Worm (Caenorhabditis elegans) whole organism, early embryonic: Measurements from ENCODE around the gene ubc-6.

Experiments
- B0310.2 ChIP-seq: sonication (generic microtip); optimal IDR thresholded peaks from 2 replicates; lab custom pipeline; 2016; ENCODE audit warnings: mild to moderate bottlenecking, missing genetic modification characterization, missing compliant biosample characterization
- F13C5.2 ChIP-seq: sonication (generic microtip); optimal IDR thresholded peaks from 2 replicates; lab custom pipeline; 2017; ENCODE audit warnings: mild to moderate bottlenecking, missing genetic modification characterization, inconsistent platforms, missing compliant biosample characterization
- aly-1 ChIP-seq: sonication (generic microtip); optimal IDR thresholded peaks from 2 replicates; lab custom pipeline; 2016; ENCODE audit warnings: missing genetic modification characterization, missing compliant biosample characterization
- ama-1 ChIP-seq: fragments of 150-350 bp; optimal IDR thresholded peaks from 2 replicates; lab custom pipeline; 2014
- ceh-13 ChIP-seq: fragments of 200-800 bp; sonication (Bioruptor generic); optimal IDR thresholded peaks from 2 replicates; lab custom pipeline; 2018; ENCODE audit warnings: mild to moderate bottlenecking, missing genetic modification characterization, missing compliant biosample characterization
- ceh-36 ChIP-seq: sonication (generic microtip); optimal IDR thresholded peaks from 2 replicates; lab custom pipeline; 2016; ENCODE audit warnings: missing genetic modification characterization, inconsistent platforms, missing compliant biosample characterization
- ets-7 ChIP-seq: sonication (generic microtip); optimal IDR thresholded peaks from 2 replicates; lab custom pipeline; 2016; ENCODE audit warnings: missing genotype, missing genetic modification characterization, missing compliant biosample characterization
- flt-1 ChIP-seq: fragments of 200-800 bp; sonication (Bioruptor generic); IDR thresholded peaks from 2 replicates; pipeline ENCODE4 v1.3.6; 2022; ENCODE audit warnings: missing genetic modification characterization, missing compliant biosample characterization
- hmbx-1 ChIP-seq: sonication (generic microtip); optimal IDR thresholded peaks from 2 replicates; lab custom pipeline; 2016; ENCODE audit warnings: mild to moderate bottlenecking, missing genetic modification characterization, missing compliant biosample characterization
- hmg-4 ChIP-seq: fragments of 200-800 bp; sonication (Bioruptor generic); optimal IDR thresholded peaks from 2 replicates; lab custom pipeline; 2018; ENCODE audit warnings: mild to moderate bottlenecking, missing genetic modification characterization, missing compliant biosample characterization
- hnd-1 ChIP-seq: sonication (generic microtip); optimal IDR thresholded peaks from 2 replicates; lab custom pipeline; 2016; ENCODE audit warnings: missing genetic modification characterization, missing compliant biosample characterization
- pes-1 ChIP-seq: fragments of 200-800 bp; sonication (Bioruptor generic); IDR thresholded peaks from 2 replicates; pipeline ENCODE4 v1.3.6; 2022; ENCODE audit warnings: missing genetic modification reagents, missing genetic modification characterization, missing compliant biosample characterization
- scrt-1 ChIP-seq: fragments of 200-800 bp; sonication (Bioruptor generic); IDR thresholded peaks from 2 replicates; pipeline ENCODE4 v1.3.6; 2022; ENCODE audit warnings: missing genetic modification characterization, missing compliant biosample characterization
- sea-1 ChIP-seq: fragments of 200-800 bp; sonication (Bioruptor generic); conservative IDR thresholded peaks from 2 replicates; pipeline ENCODE4 v1.3.6; 2022; ENCODE audit warnings: missing genetic modification characterization, missing compliant biosample characterization
- tbx-11 ChIP-seq: fragments of 200-800 bp; sonication (Bioruptor generic); IDR thresholded peaks from 2 replicates; pipeline ENCODE4 v1.3.6; 2022; ENCODE audit warnings: missing genetic modification characterization, missing compliant biosample characterization
- tbx-37 ChIP-seq: fragments of 200-800 bp; sonication (Bioruptor generic); conservative IDR thresholded peaks from 2 replicates; pipeline ENCODE4 v1.3.6; 2022; ENCODE audit warnings: missing genetic modification reagents, missing genetic modification characterization, missing compliant biosample characterization
- tra-4 ChIP-seq: sonication (generic microtip); optimal IDR thresholded peaks from 2 replicates; lab custom pipeline; 2017; ENCODE audit warnings: missing genetic modification characterization, missing compliant biosample characterization

ubc-6 gene

DNA sequence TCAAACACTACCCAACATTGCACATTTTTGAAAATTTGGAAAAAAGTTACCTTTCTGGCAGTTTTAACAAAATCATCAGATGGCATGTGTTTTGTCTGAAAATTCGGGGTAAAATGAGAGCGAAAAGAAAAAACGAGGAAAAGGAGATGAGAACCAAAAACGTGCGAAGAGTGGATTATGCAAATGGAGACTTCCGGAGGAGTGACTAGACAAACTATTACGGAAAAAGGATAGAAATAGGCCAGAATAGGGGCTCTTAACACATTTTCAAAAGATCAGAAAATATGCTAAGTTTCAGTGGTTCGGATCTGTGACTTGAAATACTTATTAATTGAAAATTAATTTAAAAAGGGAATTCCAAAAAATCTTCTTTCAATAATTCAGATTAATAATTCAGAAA lies 20.4 kb downstream of the ubc-6 start, which contains the start of gene srab-14:
Gene srab-14 (minus strand): TSS at position 101 of the 400 bp plus-strand sequence.
- TF ChIP-seq ceh-13 (no peak), tra-4 (tag; lab: Kevin White, UChicago) (no peak), F13C5.2 (tag; lab: Kevin White, UChicago) (no peak), scrt-1 (GFP tag; lab: Robert Waterston, UW) (no peak), flt-1 (GFP tag; lab: Robert Waterston, UW) (no peak), hnd-1 (tag; lab: Kevin White, UChicago) (no peak), hmbx-1 (tag; lab: Kevin White, UChicago) (no peak), ceh-36 (tag; lab: Kevin White, UChicago) (no peak)

DNA sequence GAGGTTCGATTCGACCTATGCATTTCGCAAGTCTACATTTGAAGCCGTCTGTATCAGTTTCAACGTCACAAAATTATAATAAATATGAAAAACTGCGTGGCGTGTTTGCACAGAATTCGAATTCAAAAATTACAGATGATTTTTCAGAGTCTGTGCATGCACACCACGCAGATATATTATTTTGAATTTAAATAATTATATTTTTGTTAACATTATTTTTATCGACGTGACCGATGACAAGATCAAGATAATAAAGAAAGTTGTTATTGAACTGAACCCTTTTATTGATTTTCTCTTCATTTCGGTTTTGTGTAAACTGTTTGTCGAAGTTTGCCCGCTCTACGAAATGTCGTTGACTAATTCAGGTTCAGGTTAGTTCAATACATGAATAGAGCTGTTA lies 26.0 kb downstream of the ubc-6 start, which contains the start of gene C28F5.1:
Gene C28F5.1 (plus strand): TSS at position 301 of the 400 bp plus-strand sequence.
- no peak for TF ChIP-seq flt-1 (GFP tag; lab: Robert Waterston, UW)
- no peak for TF ChIP-seq scrt-1 (GFP tag; lab: Robert Waterston, UW)
- TF ChIP-seq ceh-13 = no peak
- TF ChIP-seq B0310.2 = no peak
- TF ChIP-seq hmg-4 (GFP tag; lab: Kevin White, UChicago) = no peak
- no peak for TF ChIP-seq ceh-36 (tag; lab: Kevin White, UChicago)
- no peak for TF ChIP-seq hmbx-1 (tag; lab: Kevin White, UChicago)
- no peak for TF ChIP-seq tra-4 (tag; lab: Kevin White, UChicago)
- TF ChIP-seq ets-7 = no peak
- TF ChIP-seq aly-1 (tag; lab: Kevin White, UChicago) = no peak
- no peak for TF ChIP-seq tbx-37 (GFP tag; lab: Robert Waterston, UW)
- TF ChIP-seq sea-1 = no peak

DNA sequence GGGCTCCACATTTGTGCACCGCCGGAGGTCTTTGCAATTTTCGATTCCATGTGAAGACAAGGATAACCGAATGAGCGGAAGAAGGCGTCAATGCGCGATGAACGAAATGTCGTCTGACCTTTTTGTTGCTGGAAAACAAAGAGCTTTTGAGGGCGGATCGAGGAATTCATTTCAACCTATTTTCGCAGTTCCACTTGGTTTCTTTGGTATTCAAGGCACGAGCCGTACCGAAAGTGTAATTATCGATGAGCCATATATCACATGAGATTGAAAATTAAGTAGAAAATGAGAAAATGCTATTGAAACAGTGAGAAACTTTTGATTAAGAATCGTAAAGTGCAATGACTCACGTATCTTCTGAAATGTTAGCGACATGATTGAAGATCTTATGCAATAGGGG lies 40.2 kb downstream of the ubc-6 start, which contains the start of gene glb-9:
Gene glb-9 (minus strand): TSS at position 101 of the 400 bp plus-strand sequence.
- TF ChIP-seq hmbx-1 (tag; lab: Kevin White, UChicago) = no peak

DNA sequence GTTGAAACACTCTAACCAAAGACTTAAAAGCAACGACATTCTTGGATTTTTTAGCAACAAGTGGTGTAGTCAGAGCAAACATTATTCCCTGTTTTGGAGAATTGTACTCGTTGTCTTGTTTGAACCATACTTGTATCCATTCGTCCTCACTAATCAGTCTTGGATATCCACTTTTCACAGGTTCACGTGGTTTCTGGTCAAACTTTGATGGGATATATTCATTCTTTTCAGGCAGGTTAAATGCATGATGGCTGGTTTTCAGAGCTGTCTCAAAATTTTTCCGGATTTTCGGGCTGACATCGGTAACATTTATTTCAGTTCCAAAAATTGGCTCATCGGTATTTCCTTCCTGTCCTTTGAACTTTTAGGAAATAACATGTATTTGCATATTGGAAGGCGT lies 42.4 kb downstream of the ubc-6 start:
- no peak for TF ChIP-seq B0310.2
- TF ChIP-seq tbx-11 (GFP tag; lab: Robert Waterston, UW) = no peak
- TF ChIP-seq F13C5.2 (tag; lab: Kevin White, UChicago) = no peak
- TF ChIP-seq ceh-36 (tag; lab: Kevin White, UChicago) = no peak
- TF ChIP-seq pes-1 (GFP tag; lab: Robert Waterston, UW) = no peak
- TF ChIP-seq ama-1 (lab: Kevin White, UChicago) = no peak
- no peak for TF ChIP-seq hmbx-1 (tag; lab: Kevin White, UChicago)
- TF ChIP-seq flt-1 (GFP tag; lab: Robert Waterston, UW) = no peak

DNA sequence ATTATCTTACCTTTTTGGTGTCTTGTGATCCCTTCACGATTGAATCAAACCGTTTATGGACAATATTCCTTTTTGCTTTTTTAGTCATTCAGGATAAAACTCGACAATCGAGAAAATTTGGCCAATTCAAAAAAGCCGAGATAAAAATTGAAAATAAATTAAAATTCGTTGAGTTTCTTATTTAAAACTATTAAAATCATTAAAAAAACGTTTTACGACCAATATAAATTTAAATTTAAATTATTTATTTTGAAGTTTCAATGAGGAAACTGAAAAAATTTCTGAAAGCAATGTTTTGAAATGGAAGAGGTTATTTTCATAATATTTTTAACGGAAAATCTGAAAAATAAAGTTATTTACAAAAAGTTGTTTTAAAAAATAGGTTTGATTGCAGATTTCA lies 44.3 kb downstream of the ubc-6 start, which contains the start of gene ZK1290.15:
Gene ZK1290.15 (plus strand): TSS at position 301 of the 400 bp plus-strand sequence.
- TF ChIP-seq ama-1 (lab: Kevin White, UChicago) (no peak), aly-1 (tag; lab: Kevin White, UChicago) (no peak), scrt-1 (GFP tag; lab: Robert Waterston, UW) (no peak), ceh-36 (tag; lab: Kevin White, UChicago) (no peak), hnd-1 (tag; lab: Kevin White, UChicago) (no peak), hmg-4 (GFP tag; lab: Kevin White, UChicago) (no peak), flt-1 (GFP tag; lab: Robert Waterston, UW) (no peak), hmbx-1 (tag; lab: Kevin White, UChicago) (no peak), B0310.2 (no peak), F13C5.2 (tag; lab: Kevin White, UChicago) (no peak), tbx-11 (GFP tag; lab: Robert Waterston, UW) (no peak), pes-1 (GFP tag; lab: Robert Waterston, UW) (no peak), ets-7 (no peak), sea-1 (no peak), ceh-13 (no peak), tra-4 (tag; lab: Kevin White, UChicago) (no peak), tbx-37 (GFP tag; lab: Robert Waterston, UW) (no peak)

DNA sequence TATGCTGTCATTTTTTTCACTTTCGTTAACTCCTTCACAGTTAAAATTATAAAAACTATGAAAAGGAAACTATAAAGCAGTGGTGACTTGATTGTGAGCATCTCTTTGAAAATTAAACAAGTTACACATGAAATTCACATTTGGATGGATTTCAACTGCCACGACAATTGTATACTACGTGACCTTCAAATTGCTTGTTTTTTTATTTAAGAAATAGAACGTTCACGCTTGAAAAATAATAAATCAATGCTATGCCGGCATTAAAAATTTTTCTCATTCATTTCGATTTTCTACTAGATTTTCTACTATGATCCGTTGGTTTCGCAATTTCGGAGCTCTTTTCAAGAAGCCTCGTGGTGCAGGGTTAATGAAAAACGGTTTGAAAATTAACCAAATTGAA lies 46.5 kb downstream of the ubc-6 start, which contains the start of the genes ZK1290.7 and rnh-1.1:
Gene ZK1290.7 (minus strand): TSS at position 101 of the 400 bp plus-strand sequence.
Gene rnh-1.1 (plus strand): TSS at position 281 of the 400 bp plus-strand sequence.
- TF ChIP-seq ceh-36 (tag; lab: Kevin White, UChicago) = no peak
- no peak for TF ChIP-seq hnd-1 (tag; lab: Kevin White, UChicago)
- no peak for TF ChIP-seq aly-1 (tag; lab: Kevin White, UChicago)
- no peak for TF ChIP-seq ets-7
- no peak for TF ChIP-seq ama-1 (lab: Kevin White, UChicago)
- no peak for TF ChIP-seq pes-1 (GFP tag; lab: Robert Waterston, UW)
- no peak for TF ChIP-seq tra-4 (tag; lab: Kevin White, UChicago)
- TF ChIP-seq sea-1 = no peak
- no peak for TF ChIP-seq tbx-37 (GFP tag; lab: Robert Waterston, UW)
- TF ChIP-seq F13C5.2 (tag; lab: Kevin White, UChicago) = no peak
- no peak for TF ChIP-seq ceh-13
- TF ChIP-seq scrt-1 (GFP tag; lab: Robert Waterston, UW) = no peak

DNA sequence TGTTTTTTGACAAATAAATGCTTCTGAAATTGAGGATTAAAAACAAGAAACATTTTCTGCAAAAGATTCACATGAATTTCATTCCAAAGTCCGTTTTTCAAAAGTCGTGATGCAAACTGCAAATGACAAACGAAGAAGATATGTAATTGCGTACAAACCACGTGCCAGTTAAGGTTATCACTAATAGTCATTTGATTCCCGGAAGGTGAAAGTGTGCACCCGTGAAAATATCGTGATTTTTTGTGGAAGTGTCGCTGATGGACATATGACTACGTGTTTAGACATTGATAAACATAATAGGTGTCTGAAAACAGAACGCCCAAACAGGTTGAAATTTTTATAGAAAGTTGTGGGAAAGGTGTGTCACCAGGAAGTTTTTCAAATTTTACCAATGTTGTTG lies 49.2 kb downstream of the ubc-6 start:
- TF ChIP-seq hmg-4 (GFP tag; lab: Kevin White, UChicago) (no peak), flt-1 (GFP tag; lab: Robert Waterston, UW) (no peak), F13C5.2 (tag; lab: Kevin White, UChicago) (no peak), tbx-11 (GFP tag; lab: Robert Waterston, UW) (no peak), tra-4 (tag; lab: Kevin White, UChicago) (no peak), ets-7 (no peak), hnd-1 (tag; lab: Kevin White, UChicago) (no peak)
